Fruit fly (Drosophila melanogaster) whole organism, prepupa: Measurements from ENCODE around the gene Ubx.

ENCODE experiments used
- Blimp-1 ChIP-seq: fragments of 200-800 bp; sonication (Bioruptor generic); optimal IDR thresholded peaks from 3 replicates; lab custom pipeline; 2017; ENCODE audit warnings: missing biosample characterization, missing genetic modification characterization, mild to moderate bottlenecking, moderate library complexity, missing genetic modification reagents
- CG10631 ChIP-seq: fragments of 200-800 bp; sonication (Bioruptor generic); optimal IDR thresholded peaks from 2 replicates; lab custom pipeline; 2016; ENCODE audit warnings: missing biosample characterization, missing genetic modification characterization
- CG11294 ChIP-seq: fragments of 200-800 bp; sonication (Bioruptor generic); IDR thresholded peaks from 2 replicates; pipeline ENCODE4 v1.3.6; 2022; ENCODE audit warnings: missing biosample characterization, missing genetic modification characterization
- CG11902 ChIP-seq: fragments of 200-800 bp; sonication (Bioruptor generic); optimal IDR thresholded peaks from 3 replicates; lab custom pipeline; 2016; ENCODE audit warnings: missing biosample characterization, missing genetic modification characterization
- CG15336 ChIP-seq: fragments of 200-800 bp; sonication (Bioruptor generic); IDR thresholded peaks from 2 replicates; pipeline ENCODE4 v1.3.6; 2022; ENCODE audit warnings: missing biosample characterization, missing genetic modification characterization
- CG31627 ChIP-seq: fragments of 200-800 bp; sonication (Bioruptor generic); optimal IDR thresholded peaks from 3 replicates; lab custom pipeline; 2016; ENCODE audit warnings: missing biosample characterization, missing genetic modification characterization
- CG32006 ChIP-seq: fragments of 200-800 bp; sonication (Bioruptor generic); optimal IDR thresholded peaks from 3 replicates; lab custom pipeline; 2017; ENCODE audit warnings: missing biosample characterization, mild to moderate bottlenecking, missing genetic modification characterization
- CG3919 ChIP-seq: fragments of 200-800 bp; sonication (Bioruptor generic); optimal IDR thresholded peaks from 3 replicates; lab custom pipeline; 2016; ENCODE audit warnings: missing biosample characterization, missing genetic modification characterization
- CG4318 ChIP-seq: fragments of 200-800 bp; sonication (Bioruptor generic); optimal IDR thresholded peaks from 3 replicates; lab custom pipeline; 2017; ENCODE audit warnings: missing biosample characterization, mild to moderate bottlenecking, missing genetic modification characterization
- CG6792 ChIP-seq: fragments of 200-800 bp; sonication (Bioruptor generic); optimal IDR thresholded peaks from 3 replicates; lab custom pipeline; 2016; ENCODE audit warnings: missing biosample characterization, missing genetic modification characterization
- CG6854 ChIP-seq: fragments of 200-800 bp; sonication (Bioruptor generic); optimal IDR thresholded peaks from 2 replicates; lab custom pipeline; 2017; ENCODE audit warnings: missing biosample characterization, mild to moderate bottlenecking, missing genetic modification characterization
- CG7368 ChIP-seq: fragments of 200-800 bp; sonication (Bioruptor generic); optimal IDR thresholded peaks from 3 replicates; lab custom pipeline; 2016; ENCODE audit warnings: missing biosample characterization, missing genetic modification characterization
- CG8119 ChIP-seq: fragments of 200-800 bp; sonication (Bioruptor generic); IDR thresholded peaks from 3 replicates; pipeline ENCODE4 v1.3.6; 2022; ENCODE audit warnings: missing biosample characterization, missing genetic modification characterization
- CG8319 ChIP-seq: fragments of 200-800 bp; sonication (Bioruptor generic); optimal IDR thresholded peaks from 3 replicates; lab custom pipeline; 2016; ENCODE audit warnings: missing biosample characterization, missing genetic modification characterization
- CG8632 ChIP-seq: fragments of 200-800 bp; sonication (Bioruptor generic); optimal IDR thresholded peaks from 3 replicates; lab custom pipeline; 2016; ENCODE audit warnings: missing biosample characterization, missing genetic modification characterization
- CG9139 ChIP-seq: fragments of 200-800 bp; sonication (Bioruptor generic); optimal IDR thresholded peaks from 3 replicates; lab custom pipeline; 2017; ENCODE audit warnings: missing biosample characterization, mild to moderate bottlenecking, missing genetic modification characterization
- Eip75B ChIP-seq: fragments of 200-800 bp; sonication (Bioruptor generic); optimal IDR thresholded peaks from 3 replicates; lab custom pipeline; 2016; ENCODE audit warnings: missing biosample characterization, missing genetic modification characterization
- Ets21C ChIP-seq: fragments of 200-800 bp; sonication (Bioruptor generic); optimal IDR thresholded peaks from 3 replicates; lab custom pipeline; 2016; ENCODE audit warnings: missing biosample characterization, missing genetic modification characterization
- Ets96B ChIP-seq: fragments of 200-800 bp; optimal IDR thresholded peaks from 2 replicates; lab custom pipeline; 2019; ENCODE audit warnings: missing biosample characterization, mild to moderate bottlenecking, missing genetic modification characterization, moderate library complexity
- Gug ChIP-seq: fragments of 200-800 bp; sonication (Bioruptor generic); IDR thresholded peaks from 2 replicates; pipeline ENCODE4 v1.3.6; 2022; ENCODE audit warnings: missing biosample characterization, missing genetic modification characterization
- Hr38 ChIP-seq: sonication (Bioruptor generic); optimal IDR thresholded peaks from 2 replicates; lab custom pipeline; 2016; ENCODE audit warnings: missing biosample characterization, missing genetic modification characterization
- Hr39 ChIP-seq: fragments of 200-800 bp; sonication (Bioruptor generic); optimal IDR thresholded peaks from 2 replicates; lab custom pipeline; 2016; ENCODE audit warnings: missing biosample characterization, missing genetic modification characterization
- Met ChIP-seq: fragments of 200-800 bp; sonication (Bioruptor generic); optimal IDR thresholded peaks from 3 replicates; lab custom pipeline; 2016; ENCODE audit warnings: missing biosample characterization, missing genetic modification characterization
- Smox ChIP-seq: fragments of 200-800 bp; sonication (Bioruptor generic); optimal IDR thresholded peaks from 3 replicates; lab custom pipeline; 2016; ENCODE audit warnings: missing biosample characterization, missing genetic modification characterization
- Sox102F ChIP-seq: fragments of 200-800 bp; sonication (Bioruptor generic); optimal IDR thresholded peaks from 2 replicates; lab custom pipeline; 2016; ENCODE audit warnings: missing biosample characterization, mild to moderate bottlenecking, missing genetic modification characterization
- Sox14 ChIP-seq: fragments of 200-800 bp; sonication (Bioruptor generic); optimal IDR thresholded peaks from 3 replicates; lab custom pipeline; 2016; ENCODE audit warnings: missing biosample characterization, missing genetic modification characterization
- Sox15 ChIP-seq: fragments of 200-800 bp; sonication (Bioruptor generic); optimal IDR thresholded peaks from 3 replicates; lab custom pipeline; 2016; ENCODE audit warnings: missing biosample characterization, missing genetic modification characterization
- achi ChIP-seq: fragments of 200-800 bp; sonication (Bioruptor generic); optimal IDR thresholded peaks from 3 replicates; lab custom pipeline; 2016; ENCODE audit warnings: missing biosample characterization, missing genetic modification characterization
- acj6 ChIP-seq: fragments of 200-800 bp; sonication (Bioruptor generic); optimal IDR thresholded peaks from 3 replicates; lab custom pipeline; 2016; ENCODE audit warnings: missing biosample characterization, missing genetic modification characterization
- cyc ChIP-seq: fragments of 200-800 bp; sonication (Bioruptor generic); optimal IDR thresholded peaks from 3 replicates; lab custom pipeline; 2016; ENCODE audit warnings: missing biosample characterization, missing genetic modification characterization
- dac ChIP-seq: fragments of 200-800 bp; sonication (Bioruptor generic); optimal IDR thresholded peaks from 2 replicates; lab custom pipeline; 2017; ENCODE audit warnings: missing biosample characterization, mild to moderate bottlenecking, missing genetic modification characterization
- esn ChIP-seq: fragments of 200-800 bp; sonication (Bioruptor generic); optimal IDR thresholded peaks from 2 replicates; lab custom pipeline; 2016; ENCODE audit warnings: missing biosample characterization, mild to moderate bottlenecking, missing genetic modification characterization, moderate library complexity
- fd59A ChIP-seq: fragments of 200-800 bp; sonication (Bioruptor generic); optimal IDR thresholded peaks from 2 replicates; lab custom pipeline; 2017; ENCODE audit warnings: missing biosample characterization, mild to moderate bottlenecking, missing genetic modification characterization, missing genetic modification reagents
- fd85E ChIP-seq: fragments of 200-800 bp; sonication (Bioruptor generic); optimal IDR thresholded peaks from 3 replicates; lab custom pipeline; 2016; ENCODE audit warnings: missing biosample characterization, missing genetic modification characterization
- lz ChIP-seq: fragments of 200-800 bp; sonication (Bioruptor generic); optimal IDR thresholded peaks from 3 replicates; lab custom pipeline; 2016; ENCODE audit warnings: missing biosample characterization, missing genetic modification characterization
- net ChIP-seq: fragments of 200-800 bp; sonication (Bioruptor generic); optimal IDR thresholded peaks from 3 replicates; lab custom pipeline; 2016; ENCODE audit warnings: missing biosample characterization, missing genetic modification characterization
- pdm3 ChIP-seq: fragments of 200-800 bp; sonication (Bioruptor generic); optimal IDR thresholded peaks from 3 replicates; lab custom pipeline; 2016; ENCODE audit warnings: missing biosample characterization, missing genetic modification characterization
- salr ChIP-seq, 2 experiments: fragments of 200-800 bp; sonication (Bioruptor generic); optimal IDR thresholded peaks; 3 replicates each; lab custom pipeline; 2016 to 2018; ENCODE audit warnings: missing biosample characterization in 2 of 2, missing genetic modification characterization in 2 of 2, mild to moderate bottlenecking in 1 of 2
- spab ChIP-seq: fragments of 200-800 bp; sonication (Bioruptor generic); optimal IDR thresholded peaks from 2 replicates; lab custom pipeline; 2017; ENCODE audit warnings: missing biosample characterization, mild to moderate bottlenecking, missing genetic modification characterization, missing genetic modification reagents
- ss ChIP-seq, 2 experiments: fragments of 200-800 bp; sonication (Bioruptor generic); optimal IDR thresholded peaks; 2 replicates in 1 of 2; 3 replicates in 1 of 2; lab custom pipeline; 2017 to 2018; ENCODE audit warnings: mild to moderate bottlenecking in 2 of 2, missing biosample characterization in 2 of 2, missing genetic modification characterization in 2 of 2, moderate library complexity in 1 of 2
- svp ChIP-seq: fragments of 200-800 bp; sonication (Bioruptor generic); peaks from one replicate; lab custom pipeline; 2016; ENCODE audit warnings: missing biosample characterization, missing genetic modification characterization
- topi ChIP-seq: fragments of 200-800 bp; sonication (Bioruptor generic); optimal IDR thresholded peaks from 3 replicates; lab custom pipeline; 2016; ENCODE audit warnings: missing biosample characterization, missing genetic modification characterization
- vri ChIP-seq: fragments of 200-800 bp; sonication (Bioruptor generic); optimal IDR thresholded peaks from 3 replicates; lab custom pipeline; 2016; ENCODE audit warnings: missing biosample characterization, mild to moderate bottlenecking, missing genetic modification characterization

Gene Ubx

dm6 chr3R:16717961-16718360 lies 16.3 kb downstream of the Ubx start (continued):
- no peak for TF ChIP-seq Blimp-1 (GFP tag; lab: Kevin White, UChicago)
- TF ChIP-seq achi (GFP tag; lab: Kevin White, UChicago), result peak; percentile 56
- TF ChIP-seq Met (GFP tag; lab: Kevin White, UChicago), result peak; percentile 81
- peak; percentile 23 for TF ChIP-seq CG7368
- peak; percentile 75 for TF ChIP-seq topi (GFP tag; lab: Kevin White, UChicago)
- no peak for TF ChIP-seq dac (GFP tag; lab: Kevin White, UChicago)
- TF ChIP-seq pdm3, result peak; percentile 34
- TF ChIP-seq CG8632, result peak; percentile 29
- TF ChIP-seq svp (GFP tag; lab: Kevin White, UChicago), result peak; percentile 77
- peak; percentile 77 for TF ChIP-seq Ets96B
- peak; percentile 54 for TF ChIP-seq acj6 (GFP tag; lab: Kevin White, UChicago)
- peak; percentile 4 for TF ChIP-seq vri (GFP tag; lab: Kevin White, UChicago)
- TF ChIP-seq CG10631 (GFP tag; lab: Kevin White, UChicago), result peak; percentile 46
- TF ChIP-seq CG11902 (GFP tag; lab: Kevin White, UChicago), result peak; percentile 56
- peak; percentile 18 for TF ChIP-seq Sox15
- TF ChIP-seq CG15336 (GFP tag; lab: Robert Waterston, UW), result no peak
- TF ChIP-seq CG8119 (GFP tag; lab: Robert Waterston, UW), result 0 out of 3 replicates have a peak, but pooled peaks have one; percentile 18
- TF ChIP-seq Hr39 (GFP tag; lab: Kevin White, UChicago), result peak; percentile 47
- TF ChIP-seq Gug, result no peak
- TF ChIP-seq CG32006 (GFP tag; lab: Kevin White, UChicago), result peak; percentile 27
- peak; percentile 75 for TF ChIP-seq cyc (GFP tag; lab: Kevin White, UChicago)

- TF ChIP-seq fd59A (GFP tag; lab: Kevin White, UChicago) (no peak), fd85E (GFP tag; lab: Kevin White, UChicago) (no peak), ss (GFP tag; optimal IDR thresholded peaks at IDR 0.05; lab: Kevin White, UChicago) (no peak), Hr39 (GFP tag; lab: Kevin White, UChicago) (no peak), CG11294 (GFP tag; lab: Robert Waterston, UW) (no peak), spab (GFP tag; lab: Kevin White, UChicago) (no peak), CG6854 (GFP tag; lab: Kevin White, UChicago) (no peak), svp (GFP tag; lab: Kevin White, UChicago) (no peak), Ets96B (no peak), CG4318 (GFP tag; lab: Kevin White, UChicago) (no peak), cyc (GFP tag; lab: Kevin White, UChicago) (no peak), CG8119 (GFP tag; lab: Robert Waterston, UW) (no peak), net (GFP tag; lab: Kevin White, UChicago) (no peak), Hr38 (no peak), Eip75B (no peak), salr (GFP tag; optimal IDR thresholded peaks at IDR 0.05; lab: Kevin White, UChicago) (no peak), topi (GFP tag; lab: Kevin White, UChicago) (no peak), CG3919 (GFP tag; lab: Kevin White, UChicago) (no peak)
Observed at dm6 chr3R:16715594-16715993, 18.6 kb downstream of the Ubx start.

dm6 chr3R:16704226-16704625 lies 30.0 kb downstream of the Ubx start:
- TF ChIP-seq CG6792, result peak; percentile 6
- TF ChIP-seq esn, result no peak
- peak; percentile 39 for TF ChIP-seq Sox102F (GFP tag; lab: Kevin White, UChicago)
- peak; percentile 56 for TF ChIP-seq lz (GFP tag; lab: Kevin White, UChicago)
- no peak for TF ChIP-seq CG9139 (GFP tag; lab: Kevin White, UChicago)
- peak; percentile 50 for TF ChIP-seq Ets21C (GFP tag; lab: Kevin White, UChicago)
- TF ChIP-seq CG32006 (GFP tag; lab: Kevin White, UChicago), result no peak
- TF ChIP-seq Sox15, result peak; percentile 10
- TF ChIP-seq CG31627 (GFP tag; lab: Kevin White, UChicago), result peak; percentile 59
- peak; percentile 57 for TF ChIP-seq cyc (GFP tag; lab: Kevin White, UChicago)
- peak; percentile 20 for TF ChIP-seq vri (GFP tag; lab: Kevin White, UChicago)
- TF ChIP-seq CG8319 (GFP tag; lab: Kevin White, UChicago), result no peak
- TF ChIP-seq achi (GFP tag; lab: Kevin White, UChicago), result no peak
- peak; percentile 10 for TF ChIP-seq pdm3
- peak; percentile 51 for TF ChIP-seq Met (GFP tag; lab: Kevin White, UChicago)
- TF ChIP-seq Hr39 (GFP tag; lab: Kevin White, UChicago), result peak; percentile 68
- peak; percentile 56 for TF ChIP-seq topi (GFP tag; lab: Kevin White, UChicago)
- peak; percentile 36 for TF ChIP-seq Smox (GFP tag; lab: Kevin White, UChicago)
- peak; percentile 82 for TF ChIP-seq svp (GFP tag; lab: Kevin White, UChicago)
- peak; percentile 15 for TF ChIP-seq Sox14 (GFP tag; lab: Kevin White, UChicago)
